Worm (Caenorhabditis elegans): Measurements from ENCODE around the gene C07A9.12.

ce11 chrIII:9713182-9713581 lies 14.2 kb downstream of the C07A9.12 start:
- TF ChIP-seq ama-1 (optimal IDR thresholded peaks at IDR 0.05) (no peak), hnd-1 (tag; optimal IDR thresholded peaks at IDR 0.05) (no peak), tbx-11 (GFP tag; IDR thresholded peaks at IDR 0.05) (no peak), F13C5.2 (tag; optimal IDR thresholded peaks at IDR 0.05) (no peak), ceh-36 (tag; optimal IDR thresholded peaks at IDR 0.05) (no peak), B0310.2 (tag; optimal IDR thresholded peaks at IDR 0.05) (no peak), ceh-13 (GFP tag; optimal IDR thresholded peaks at IDR 0.05) (no peak), scrt-1 (GFP tag; IDR thresholded peaks at IDR 0.05) (no peak), hmbx-1 (tag; optimal IDR thresholded peaks at IDR 0.05) (no peak), aly-1 (tag; optimal IDR thresholded peaks at IDR 0.05) (no peak), hmg-4 (GFP tag; optimal IDR thresholded peaks at IDR 0.05) (no peak), pes-1 (GFP tag; IDR thresholded peaks at IDR 0.05) (no peak), tra-4 (tag; optimal IDR thresholded peaks at IDR 0.05) (no peak), flt-1 (GFP tag; IDR thresholded peaks at IDR 0.05) (no peak)
